Fruit fly (Drosophila melanogaster) whole organism, prepupa: Measurements from ENCODE around the gene capt.

ENCODE experiments used
- CG16779 ChIP-seq: fragments of 200-800 bp; sonication (Bioruptor generic); optimal IDR thresholded peaks from 3 replicates; lab custom pipeline; 2017; ENCODE audit warnings: missing biosample characterization, mild to moderate bottlenecking, missing genetic modification characterization
- CG34406 ChIP-seq: fragments of 200-800 bp; sonication (Bioruptor generic); optimal IDR thresholded peaks from 3 replicates; lab custom pipeline; 2016; ENCODE audit warnings: missing biosample characterization, missing genetic modification characterization
- CG8632 ChIP-seq: fragments of 200-800 bp; sonication (Bioruptor generic); optimal IDR thresholded peaks from 3 replicates; lab custom pipeline; 2016; ENCODE audit warnings: missing biosample characterization, missing genetic modification characterization
- Gug ChIP-seq: fragments of 200-800 bp; sonication (Bioruptor generic); IDR thresholded peaks from 2 replicates; pipeline ENCODE4 v1.3.6; 2022; ENCODE audit warnings: missing biosample characterization, missing genetic modification characterization
- Hr38 ChIP-seq: sonication (Bioruptor generic); optimal IDR thresholded peaks from 2 replicates; lab custom pipeline; 2016; ENCODE audit warnings: missing biosample characterization, missing genetic modification characterization

DNA sequence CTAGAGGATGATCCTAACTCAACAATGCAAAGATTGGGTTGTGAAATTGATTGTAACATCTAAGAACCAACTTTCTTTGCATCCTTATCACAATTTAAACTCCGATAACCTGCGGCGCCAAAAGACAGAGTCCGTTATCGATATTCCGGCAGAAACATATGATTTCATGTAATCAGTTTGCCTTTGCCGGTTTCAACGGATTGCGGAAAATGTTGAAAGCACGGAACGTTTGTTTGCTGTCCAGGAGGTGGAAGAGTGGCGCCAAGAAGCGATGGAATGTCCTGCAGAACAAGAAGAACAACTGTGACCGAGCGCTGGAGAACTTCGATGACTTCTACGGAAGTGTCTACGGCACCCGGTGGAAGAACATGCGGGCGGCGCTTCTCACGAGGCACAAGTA is 10.4 kb downstream of the capt start:
- TF ChIP-seq CG16779 (tag; lab: Kevin White, UChicago) (no peak), Gug (GFP tag; lab: Robert Waterston, UW) (no peak), Hr38 (GFP tag; lab: Kevin White, UChicago) (no peak), CG8632 (no peak), CG34406 (GFP tag; lab: Kevin White, UChicago) (no peak)
